Worm (Caenorhabditis elegans): ENCODE data around the gene dmsr-16.

ce11 chrV:6792565-6792964 lies 16.3 kb downstream of the dmsr-16 start, which contains the start of gene gck-2:
- TF ChIP-seq nhr-12 (tag; optimal IDR thresholded peaks at IDR 0.05) (no peak), nhr-28 (tag; optimal IDR thresholded peaks at IDR 0.05) (no peak), nhr-76 (tag; optimal IDR thresholded peaks at IDR 0.05) (no peak), lin-32 (GFP tag; optimal IDR thresholded peaks at IDR 0.05) (no peak), M03D4.4 (tag; optimal IDR thresholded peaks at IDR 0.05) (no peak), mab-5 (tag; optimal IDR thresholded peaks at IDR 0.05) (no peak), pha-4 (tag; optimal IDR thresholded peaks at IDR 0.05) (no peak), lsy-2 (tag; optimal IDR thresholded peaks at IDR 0.05) (no peak), unc-62 (GFP tag; optimal IDR thresholded peaks at IDR 0.05) (no peak), unc-120 (tag; optimal IDR thresholded peaks at IDR 0.05; ENCODE audit: poor library complexity, severe bottlenecking) (no peak), ztf-11 (tag; optimal IDR thresholded peaks at IDR 0.05) (no peak), elt-1 (tag; optimal IDR thresholded peaks at IDR 0.05; ENCODE audit: borderline replicate concordance, insufficient read depth) (no peak), snpc-4 (tag; optimal IDR thresholded peaks at IDR 0.05) (no peak), elt-3 (tag; optimal IDR thresholded peaks at IDR 0.05) (no peak)
